Worm (Caenorhabditis elegans) whole organism, midembryonic: Measurements from ENCODE around the gene C55A1.7.
"Not testable (repeated sequence)": the region's sequence is repeated elsewhere in the genome, so short reads cannot be mapped to it uniquely, and the experiment has no call there.

Source experiments
- T22C8.4 ChIP-seq: fragments of 200-800 bp; sonication (Bioruptor generic); IDR thresholded peaks from 2 replicates; pipeline ENCODE4 v1.3.6; 2022; ENCODE audit warnings: missing genetic modification characterization, missing compliant biosample characterization
- klf-2 ChIP-seq: fragments of 200-800 bp; sonication (Bioruptor generic); conservative IDR thresholded peaks from 2 replicates; pipeline ENCODE4 v1.3.6; 2022; ENCODE audit warnings: missing genetic modification reagents, missing genetic modification characterization, missing compliant biosample characterization
- ref-1 ChIP-seq: fragments of 200-800 bp; sonication (Bioruptor generic); conservative IDR thresholded peaks from 2 replicates; pipeline ENCODE4 v1.3.6; 2022; ENCODE audit warnings: missing genetic modification reagents, missing genetic modification characterization, missing compliant biosample characterization
- tab-1 ChIP-seq: fragments of 200-800 bp; sonication (Bioruptor generic); IDR thresholded peaks from 2 replicates; pipeline ENCODE4 v1.3.6; 2022; ENCODE audit warnings: missing genetic modification characterization, missing compliant biosample characterization
- ztf-23 ChIP-seq: fragments of 200-800 bp; sonication (Bioruptor generic); IDR thresholded peaks from 2 replicates; pipeline ENCODE4 v1.3.6; 2022; ENCODE audit warnings: missing genetic modification reagents, missing genetic modification characterization, missing compliant biosample characterization
- ztf-29 ChIP-seq: fragments of 200-800 bp; sonication (Bioruptor generic); IDR thresholded peaks from 2 replicates; pipeline ENCODE4 v1.3.6; 2022; ENCODE audit warnings: missing genetic modification reagents, missing genetic modification characterization, missing compliant biosample characterization

ce11 chrV:15599762-15600161 is 47.7 kb downstream of the C55A1.7 start, which contains the start of gene B0391.14:
- not testable (repeated sequence) for TF ChIP-seq T22C8.4 (GFP tag; lab: Robert Waterston, UW); klf-2; ref-1 (GFP tag; lab: Robert Waterston, UW); ztf-29 (GFP tag; lab: Robert Waterston, UW); ztf-23 (GFP tag; lab: Robert Waterston, UW); tab-1
